Worm (Caenorhabditis elegans) whole organism, late embryonic: ENCODE data around the gene F14H8.4.

Source experiments
- Y22D7AL.16 ChIP-seq: sonication (generic microtip); optimal IDR thresholded peaks from 2 replicates; lab custom pipeline; 2016; ENCODE audit warnings: missing genetic modification characterization, missing compliant biosample characterization
- ceh-14 ChIP-seq: sonication (generic microtip); optimal IDR thresholded peaks from 2 replicates; lab custom pipeline; 2016; ENCODE audit warnings: missing genotype, missing genetic modification characterization, missing compliant biosample characterization
- dmd-4 ChIP-seq: sonication (generic microtip); optimal IDR thresholded peaks from 2 replicates; lab custom pipeline; 2016; ENCODE audit warnings: borderline replicate concordance, missing genetic modification characterization, missing compliant biosample characterization
- elt-2 ChIP-seq: sonication (generic microtip); optimal IDR thresholded peaks from 2 replicates; lab custom pipeline; 2016; ENCODE audit warnings: missing genetic modification reagents, missing genetic modification characterization, missing compliant biosample characterization
- ets-4 ChIP-seq: sonication (generic microtip); optimal IDR thresholded peaks from 2 replicates; lab custom pipeline; 2016; ENCODE audit warnings: missing genetic modification characterization, missing compliant biosample characterization
- fax-1 ChIP-seq: sonication (generic microtip); optimal IDR thresholded peaks from 2 replicates; lab custom pipeline; 2016; ENCODE audit warnings: missing genotype, missing genetic modification characterization, missing compliant biosample characterization
- fkh-10 ChIP-seq: fragments of 150-350 bp; optimal IDR thresholded peaks from 2 replicates; lab custom pipeline; 2014; ENCODE audit warnings: missing biosample characterization, missing genetic modification reagents, missing genetic modification characterization
- fkh-6 ChIP-seq: sonication (generic microtip); optimal IDR thresholded peaks from 2 replicates; lab custom pipeline; 2016; ENCODE audit warnings: missing genetic modification characterization, missing compliant biosample characterization
- lin-11 ChIP-seq: fragments of 200-800 bp; sonication (Bioruptor generic); optimal IDR thresholded peaks from 2 replicates; lab custom pipeline; 2018; ENCODE audit warnings: mild to moderate bottlenecking, missing genetic modification characterization, missing compliant biosample characterization
- unc-3 ChIP-seq, 2 experiments: fragments of 200-800 bp in 1 of 2; sonication (Bioruptor generic) in 1 of 2; sonication (generic microtip) in 1 of 2; conservative IDR thresholded peaks in 1 of 2; optimal IDR thresholded peaks in 1 of 2; 2 replicates each; pipeline versions ENCODE4 v1.3.6 to Lab custom; 2016 to 2022; ENCODE audit warnings: missing compliant biosample characterization in 2 of 2, missing genetic modification characterization in 2 of 2, missing genetic modification reagents in 1 of 2
- unc-86 ChIP-seq: sonication (generic microtip); optimal IDR thresholded peaks from 2 replicates; lab custom pipeline; 2016; ENCODE audit warnings: missing genetic modification characterization, missing compliant biosample characterization

DNA sequence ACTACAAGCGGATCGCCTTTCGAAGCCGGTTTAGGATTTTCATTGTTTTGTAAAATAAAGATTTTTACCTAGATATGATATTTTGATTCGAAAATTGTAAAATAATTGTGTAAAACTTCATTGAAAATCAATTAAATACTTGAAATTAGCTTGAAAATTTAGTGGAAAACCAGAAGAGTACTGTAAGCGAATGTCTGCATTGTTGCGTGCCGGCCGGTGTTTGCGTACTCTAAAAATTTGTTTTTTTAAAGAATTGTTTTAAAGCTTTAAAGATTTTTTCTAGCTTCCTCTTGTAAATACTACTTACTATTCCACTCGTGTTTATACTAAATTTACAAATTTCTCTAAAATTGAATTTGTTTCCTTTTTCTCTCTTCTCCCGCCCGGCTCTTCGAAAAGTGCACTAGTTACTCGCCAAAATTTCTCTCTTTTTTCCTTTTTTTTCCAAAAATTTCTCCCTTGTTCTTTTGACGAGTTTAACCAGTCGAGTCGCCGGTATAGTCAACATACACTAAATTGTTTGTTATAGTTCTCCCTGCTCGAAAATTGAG lies 45.9 kb downstream of the F14H8.4 start:
- no peak for TF ChIP-seq fkh-6 (tag; lab: Kevin White, UChicago)
- TF ChIP-seq ceh-14 (tag; lab: Kevin White, UChicago), result no peak
- no peak for TF ChIP-seq ets-4 (tag; lab: Kevin White, UChicago)
- no peak for TF ChIP-seq lin-11
- TF ChIP-seq dmd-4 (tag; lab: Kevin White, UChicago), result no peak
- TF ChIP-seq unc-86 (tag; lab: Kevin White, UChicago), result no peak
- no peak for TF ChIP-seq unc-3 (GFP tag; conservative IDR thresholded peaks at IDR 0.05; lab: Robert Waterston, UW)
- TF ChIP-seq unc-3 (tag; optimal IDR thresholded peaks at IDR 0.05; lab: Kevin White, UChicago), result no peak
- TF ChIP-seq fax-1, result no peak
- no peak for TF ChIP-seq fkh-10 (GFP tag; lab: Kevin White, UChicago)
- TF ChIP-seq Y22D7AL.16, result no peak
- TF ChIP-seq elt-2, result no peak
